Fruit fly (Drosophila melanogaster) whole organism, embryonic: ENCODE measurements around the gene Atg6.

Experiments used
- Abd-B ChIP-seq: fragments of 200-800 bp; sonication (Bioruptor generic); optimal IDR thresholded peaks from 2 replicates; lab custom pipeline; 2018; ENCODE audit warnings: missing biosample characterization, mild to moderate bottlenecking, missing genetic modification characterization, moderate library complexity
- CG10209 ChIP-seq: fragments of 200-800 bp; sonication (Bioruptor generic); optimal IDR thresholded peaks from 3 replicates; lab custom pipeline; 2017; ENCODE audit warnings: missing biosample characterization, mild to moderate bottlenecking, missing genetic modification characterization, missing genetic modification reagents
- CG10267 ChIP-seq: fragments of 200-800 bp; sonication (Bioruptor generic); optimal IDR thresholded peaks from 2 replicates; lab custom pipeline; 2018; ENCODE audit warnings: missing biosample characterization, mild to moderate bottlenecking, missing genetic modification characterization, moderate library complexity
- CG10462 ChIP-seq: fragments of 200-800 bp; sonication (Bioruptor generic); optimal IDR thresholded peaks from 2 replicates; lab custom pipeline; 2016; ENCODE audit warnings: missing biosample characterization, missing genetic modification characterization
- CG12391 ChIP-seq: fragments of 200-800 bp; sonication (Bioruptor generic); optimal IDR thresholded peaks from 3 replicates; lab custom pipeline; 2018; ENCODE audit warnings: missing biosample characterization, mild to moderate bottlenecking, missing genetic modification characterization, moderate library complexity
- CG15269 ChIP-seq: fragments of 200-800 bp; sonication (Bioruptor generic); optimal IDR thresholded peaks from 2 replicates; lab custom pipeline; 2018; ENCODE audit warnings: missing biosample characterization, mild to moderate bottlenecking, missing genetic modification characterization, moderate library complexity
- CG17186 ChIP-seq: fragments of 200-800 bp; sonication (Bioruptor generic); optimal IDR thresholded peaks from 3 replicates; lab custom pipeline; 2017; ENCODE audit warnings: missing biosample characterization, missing genetic modification reagents, missing genetic modification characterization
- CG17802 ChIP-seq: fragments of 200-800 bp; sonication (Bioruptor generic); optimal IDR thresholded peaks from 2 replicates; lab custom pipeline; 2018; ENCODE audit warnings: missing biosample characterization, mild to moderate bottlenecking, missing genetic modification characterization, moderate library complexity
- CG17912 ChIP-seq: fragments of 200-800 bp; sonication (Bioruptor generic); optimal IDR thresholded peaks from 2 replicates; lab custom pipeline; 2018; ENCODE audit warnings: missing biosample characterization, mild to moderate bottlenecking, missing genetic modification characterization
- CG2199 ChIP-seq: fragments of 200-800 bp; sonication (Bioruptor generic); IDR thresholded peaks from 3 replicates; pipeline ENCODE4 v1.3.6; 2022; ENCODE audit warnings: missing biosample characterization, missing genetic modification characterization
- CG30020 ChIP-seq: fragments of 200-800 bp; optimal IDR thresholded peaks from 2 replicates; lab custom pipeline; 2019; ENCODE audit warnings: missing biosample characterization, mild to moderate bottlenecking, missing genetic modification characterization, moderate library complexity
- CG30403 ChIP-seq: fragments of 200-800 bp; sonication (Bioruptor generic); optimal IDR thresholded peaks from 3 replicates; lab custom pipeline; 2016; ENCODE audit warnings: missing biosample characterization, missing genetic modification characterization
- CG3726 ChIP-seq: fragments of 200-800 bp; sonication (Bioruptor generic); IDR thresholded peaks from 3 replicates; pipeline ENCODE4, ENCODE4 v1.3.6; 2022; ENCODE audit warnings: missing biosample characterization, missing genetic modification characterization
- CG4282 ChIP-seq: fragments of 200-800 bp; sonication (Bioruptor generic); optimal IDR thresholded peaks from 2 replicates; lab custom pipeline; 2016; ENCODE audit warnings: missing biosample characterization, missing genetic modification characterization
- CG4424 ChIP-seq: fragments of 200-800 bp; sonication (Bioruptor generic); optimal IDR thresholded peaks from 3 replicates; lab custom pipeline; 2016; ENCODE audit warnings: missing biosample characterization, missing genetic modification characterization
- CG4707 ChIP-seq: fragments of 200-800 bp; sonication (Bioruptor generic); optimal IDR thresholded peaks from 2 replicates; lab custom pipeline; 2018; ENCODE audit warnings: missing biosample characterization, mild to moderate bottlenecking, missing genetic modification characterization, moderate library complexity
- CG6689 ChIP-seq: fragments of 200-800 bp; sonication (Bioruptor generic); IDR thresholded peaks from 2 replicates; pipeline ENCODE4 v1.3.6; 2022; ENCODE audit warnings: missing biosample characterization, missing genetic modification characterization
- CG7786 ChIP-seq: fragments of 200-800 bp; sonication (Bioruptor generic); optimal IDR thresholded peaks from 2 replicates; lab custom pipeline; 2016; ENCODE audit warnings: missing biosample characterization, missing genetic modification characterization
- CG8944 ChIP-seq: fragments of 200-800 bp; sonication (Bioruptor generic); optimal IDR thresholded peaks from 3 replicates; lab custom pipeline; 2016; ENCODE audit warnings: missing biosample characterization, missing genetic modification characterization
- CG9727 ChIP-seq: fragments of 200-800 bp; sonication (Bioruptor generic); optimal IDR thresholded peaks from 3 replicates; lab custom pipeline; 2017; ENCODE audit warnings: missing biosample characterization, mild to moderate bottlenecking, missing genetic modification characterization
- CkIIα-i1 ChIP-seq: fragments of 200-800 bp; sonication (Bioruptor generic); IDR thresholded peaks from 2 replicates; pipeline ENCODE4 v1.3.6; 2022; ENCODE audit warnings: missing biosample characterization, missing genetic modification characterization
- GATAe ChIP-seq: fragments of 200-800 bp; sonication (Bioruptor generic); conservative IDR thresholded peaks from 2 replicates; pipeline ENCODE4 v1.3.6; 2022; ENCODE audit warnings: missing biosample characterization, missing genetic modification characterization
- HLH4C ChIP-seq: fragments of 200-800 bp; sonication (Bioruptor generic); IDR thresholded peaks from 3 replicates; pipeline ENCODE4 v1.3.6; 2022; ENCODE audit warnings: missing biosample characterization, missing genetic modification characterization; ENCODE audit not compliant: partially characterized antibody
- Hmr ChIP-seq: fragments of 200-800 bp; sonication (Bioruptor generic); optimal IDR thresholded peaks from 3 replicates; lab custom pipeline; 2017; ENCODE audit warnings: mild to moderate bottlenecking, missing biosample characterization, missing genetic modification reagents, missing genetic modification characterization
- Meics ChIP-seq: fragments of 200-800 bp; sonication (Bioruptor generic); optimal IDR thresholded peaks from 2 replicates; lab custom pipeline; 2017; ENCODE audit warnings: missing biosample characterization, mild to moderate bottlenecking, missing genetic modification characterization
- Scr ChIP-seq: fragments of 200-800 bp; sonication (Bioruptor generic); IDR thresholded peaks from 2 replicates; pipeline ENCODE4 v1.3.6; 2022; ENCODE audit warnings: missing biosample characterization, missing genetic modification characterization; ENCODE audit not compliant: partially characterized antibody
- Sry-δ ChIP-seq: fragments of 200-800 bp; sonication (Bioruptor generic); optimal IDR thresholded peaks from 2 replicates; lab custom pipeline; 2016; ENCODE audit warnings: missing biosample characterization, missing genetic modification characterization
- ab ChIP-seq: fragments of 200-800 bp; sonication (Bioruptor generic); optimal IDR thresholded peaks from 2 replicates; lab custom pipeline; 2016; ENCODE audit warnings: missing biosample characterization, missing genetic modification characterization
- ase ChIP-seq: fragments of 200-800 bp; sonication (Bioruptor generic); IDR thresholded peaks from 3 replicates; pipeline ENCODE4 v1.3.6; 2022; ENCODE audit warnings: missing biosample characterization, missing genetic modification characterization
- bigmax ChIP-seq: fragments of 200-800 bp; sonication (Bioruptor generic); optimal IDR thresholded peaks from 2 replicates; lab custom pipeline; 2018; ENCODE audit warnings: missing biosample characterization, mild to moderate bottlenecking, missing genetic modification characterization
- chif ChIP-seq, 2 experiments: fragments of 200-800 bp; sonication (Bioruptor generic); optimal IDR thresholded peaks; 3 replicates each; lab custom pipeline; 2016; ENCODE audit warnings: missing biosample characterization in 2 of 2, missing genetic modification characterization in 2 of 2
- corto ChIP-seq: fragments of 200-800 bp; sonication (Bioruptor generic); optimal IDR thresholded peaks from 2 replicates; lab custom pipeline; 2016; ENCODE audit warnings: missing biosample characterization, mild to moderate bottlenecking, missing genetic modification characterization, moderate library complexity
- ewg ChIP-seq: fragments of 200-800 bp; sonication (Bioruptor generic); optimal IDR thresholded peaks from 3 replicates; lab custom pipeline; 2017; ENCODE audit warnings: mild to moderate bottlenecking, missing biosample characterization, missing genetic modification reagents, missing genetic modification characterization
- fd3F ChIP-seq: fragments of 200-800 bp; sonication (Bioruptor generic); optimal IDR thresholded peaks from 2 replicates; lab custom pipeline; 2018; ENCODE audit warnings: missing biosample characterization, mild to moderate bottlenecking, missing genetic modification characterization, moderate library complexity
- fu2 ChIP-seq: fragments of 200-800 bp; sonication (Bioruptor generic); optimal IDR thresholded peaks from 2 replicates; lab custom pipeline; 2016; ENCODE audit warnings: missing biosample characterization, missing genetic modification characterization
- gce ChIP-seq: fragments of 200-800 bp; sonication (Bioruptor generic); IDR thresholded peaks from 3 replicates; pipeline ENCODE4 v1.3.6; 2022; ENCODE audit warnings: missing biosample characterization, missing genetic modification characterization
- lab ChIP-seq: fragments of 200-800 bp; sonication (Bioruptor generic); optimal IDR thresholded peaks from 3 replicates; lab custom pipeline; 2017; ENCODE audit warnings: missing biosample characterization, missing genetic modification characterization, mild to moderate bottlenecking, moderate library complexity, missing genetic modification reagents
- lov ChIP-seq, 2 experiments: fragments of 200-800 bp in 1 of 2; fragments of >200 bp in 1 of 2; sonication (Bioruptor generic) in 1 of 2; IDR thresholded peaks in 1 of 2; optimal IDR thresholded peaks in 1 of 2; 2 replicates in 1 of 2; 3 replicates in 1 of 2; pipeline versions ENCODE4 v1.3.6 to Lab custom; 2017 to 2022; ENCODE audit warnings: missing biosample characterization in 1 of 2, missing genetic modification characterization in 1 of 2
- maf-S ChIP-seq: fragments of 200-800 bp; sonication (Bioruptor generic); optimal IDR thresholded peaks from 2 replicates; lab custom pipeline; 2016; ENCODE audit warnings: missing biosample characterization, missing genetic modification characterization
- peb ChIP-seq: fragments of 200-800 bp; sonication (Bioruptor generic); IDR thresholded peaks from 2 replicates; pipeline ENCODE4 v1.3.6; 2022; ENCODE audit warnings: missing biosample characterization, missing genetic modification characterization
- repo ChIP-seq: fragments of 200-800 bp; sonication (Bioruptor generic); optimal IDR thresholded peaks from 2 replicates; lab custom pipeline; 2016; ENCODE audit warnings: missing biosample characterization, missing genetic modification characterization
- ro ChIP-seq: fragments of 200-800 bp; sonication (Bioruptor generic); IDR thresholded peaks from 2 replicates; pipeline ENCODE4 v1.3.6; 2022; ENCODE audit warnings: missing biosample characterization, missing genetic modification characterization
- row ChIP-seq: fragments of 200-800 bp; sonication (Bioruptor generic); IDR thresholded peaks from 3 replicates; pipeline ENCODE4 v1.3.6; 2022; ENCODE audit warnings: missing biosample characterization, missing genetic modification characterization
- seq ChIP-seq: fragments of 200-800 bp; sonication (Bioruptor generic); IDR thresholded peaks from 2 replicates; pipeline ENCODE4 v1.3.6; 2022; ENCODE audit warnings: missing biosample characterization, missing genetic modification characterization
- slp2 ChIP-seq: fragments of 200-800 bp; sonication (Bioruptor generic); optimal IDR thresholded peaks from 2 replicates; lab custom pipeline; 2016; ENCODE audit warnings: missing biosample characterization, missing genetic modification characterization
- tin ChIP-seq: fragments of 200-800 bp; sonication (Bioruptor generic); optimal IDR thresholded peaks from 3 replicates; lab custom pipeline; 2016; ENCODE audit warnings: missing biosample characterization, missing genetic modification characterization
- unc-4 ChIP-seq: fragments of 200-800 bp; sonication (Bioruptor generic); IDR thresholded peaks from 2 replicates; pipeline ENCODE4 v1.3.6; 2022; ENCODE audit warnings: missing biosample characterization, missing genetic modification characterization; ENCODE audit not compliant: partially characterized antibody
- usp ChIP-seq: fragments of >200 bp; optimal IDR thresholded peaks from 2 replicates; lab custom pipeline; 2017; ENCODE audit warnings: missing biosample characterization, missing genetic modification characterization
- wor ChIP-seq: fragments of 200-800 bp; sonication (Bioruptor generic); IDR thresholded peaks from 2 replicates; pipeline ENCODE4 v1.3.6; 2022; ENCODE audit warnings: missing biosample characterization, missing genetic modification characterization
- zf30C ChIP-seq: fragments of 200-800 bp; sonication (Bioruptor generic); optimal IDR thresholded peaks from 3 replicates; lab custom pipeline; 2018; ENCODE audit warnings: missing biosample characterization, mild to moderate bottlenecking, missing genetic modification characterization

The Atg6 gene

DNA sequence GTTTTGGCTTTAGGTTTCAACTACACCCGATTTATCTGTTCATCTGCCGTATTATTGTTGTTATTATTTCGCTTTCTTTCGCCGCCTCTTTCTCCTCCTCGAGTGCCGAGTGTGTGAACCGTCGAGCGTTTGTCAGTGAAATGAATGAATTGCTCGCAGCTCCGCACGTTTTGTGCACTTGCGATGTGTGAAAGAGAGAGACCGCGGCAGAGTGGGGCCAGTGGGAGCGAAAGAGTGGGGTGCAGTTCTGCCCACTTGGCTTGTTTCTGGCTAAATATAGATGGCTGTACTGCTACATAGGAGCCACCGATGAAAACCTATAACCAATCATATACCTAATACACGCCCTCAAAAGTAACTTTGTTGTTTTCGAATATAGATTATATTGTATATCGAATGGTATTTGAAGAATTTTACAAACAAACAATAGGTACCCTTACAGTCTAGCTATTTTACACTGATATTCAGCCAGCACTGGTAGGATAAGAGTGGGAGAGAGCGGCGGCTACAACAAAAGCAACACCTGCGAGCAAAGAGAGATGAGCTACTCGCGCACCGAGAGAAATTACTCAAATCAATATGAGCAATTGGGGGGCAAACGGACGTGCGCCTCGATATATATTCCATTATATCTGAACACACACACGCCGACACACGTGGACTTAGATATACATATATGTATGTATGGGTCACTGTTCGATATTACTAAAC, 44.0 kb downstream of the Atg6 start (continued):
- TF ChIP-seq CG8944 (no peak), lov (optimal IDR thresholded peaks at IDR 0.05; lab: Kevin White, UChicago) (no peak), lov (GFP tag; IDR thresholded peaks at IDR 0.05; lab: Robert Waterston, UW) (no peak), CkIIα-i1 (GFP tag; lab: Robert Waterston, UW) (no peak), gce (no peak), repo (GFP tag; lab: Kevin White, UChicago) (no peak), HLH4C (no peak), CG17912 (GFP tag; lab: Kevin White, UChicago) (no peak), CG17186 (GFP tag; lab: Kevin White, UChicago) (no peak), Scr (GFP tag; lab: Robert Waterston, UW) (no peak), CG10209 (GFP tag; lab: Kevin White, UChicago) (no peak), ewg (no peak), CG4707 (GFP tag; lab: Kevin White, UChicago) (no peak), corto (GFP tag; lab: Kevin White, UChicago) (no peak), slp2 (no peak), CG4424 (peak; percentile 6), ab (GFP tag; lab: Kevin White, UChicago) (no peak), CG4282 (no peak), GATAe (GFP tag; lab: Robert Waterston, UW) (no peak), CG17802 (tag; lab: Kevin White, UChicago) (no peak), usp (GFP tag; lab: Kevin White, UChicago) (no peak), Meics (GFP tag; lab: Kevin White, UChicago) (peak; percentile 41), CG12391 (no peak), lab (GFP tag; lab: Kevin White, UChicago) (peak; percentile 42), fu2 (GFP tag; lab: Kevin White, UChicago) (no peak), Sry-δ (GFP tag; lab: Kevin White, UChicago) (no peak), CG7786 (GFP tag; lab: Kevin White, UChicago) (no peak), seq (GFP tag; lab: Robert Waterston, UW) (0 out of 2 replicates have a peak, but pooled peaks have one; percentile 11), row (GFP tag; lab: Robert Waterston, UW) (peak; percentile 94), bigmax (GFP tag; lab: Kevin White, UChicago) (no peak), CG30020 (tag; lab: Kevin White, UChicago) (no peak), CG10462 (no peak), CG30403 (GFP tag; lab: Kevin White, UChicago) (no peak), zf30C (GFP tag; lab: Kevin White, UChicago) (no peak), maf-S (GFP tag; lab: Kevin White, UChicago) (no peak), peb (GFP tag; lab: Robert Waterston, UW) (0 out of 2 replicates have a peak, but pooled peaks have one; percentile 7), fd3F (no peak), tin (GFP tag; lab: Kevin White, UChicago) (no peak), ro (GFP tag; lab: Robert Waterston, UW) (no peak), CG3726 (GFP tag; lab: Robert Waterston, UW) (no peak), CG6689 (no peak), wor (GFP tag; lab: Robert Waterston, UW) (no peak), Abd-B (GFP tag; lab: Kevin White, UChicago) (no peak), CG9727 (GFP tag; lab: Kevin White, UChicago) (no peak), Hmr (GFP tag; lab: Kevin White, UChicago) (no peak), chif (GFP tag; optimal IDR thresholded peaks at IDR 0.05; lab: Kevin White, UChicago) (no peak), ase (GFP tag; lab: Robert Waterston, UW) (no peak), unc-4 (GFP tag; lab: Robert Waterston, UW) (no peak), CG15269 (no peak), CG10267 (tag; lab: Kevin White, UChicago) (no peak), CG2199 (peak; percentile 62; the same call in 1 of the 3 replicates)
